Worm (Caenorhabditis elegans) whole organism, late embryonic: Measurements from ENCODE around the gene F59E12.15.

Experiments used
- F13H6.1 ChIP-seq: sonication (generic microtip); optimal IDR thresholded peaks from 2 replicates; lab custom pipeline; 2016; ENCODE audit warnings: missing genetic modification characterization, missing compliant biosample characterization
- K02D7.2 ChIP-seq: sonication (generic microtip); optimal IDR thresholded peaks from 2 replicates; lab custom pipeline; 2017; ENCODE audit warnings: mild to moderate bottlenecking, missing genetic modification characterization, missing compliant biosample characterization
- K09A11.1 ChIP-seq: sonication (generic microtip); optimal IDR thresholded peaks from 2 replicates; lab custom pipeline; 2017; ENCODE audit warnings: antibody characterized with exemption, mild to moderate bottlenecking, missing genetic modification characterization, missing compliant biosample characterization; ENCODE audit not compliant: insufficient read depth
- T23F11.4 ChIP-seq: fragments of 200-800 bp; sonication (Bioruptor generic); optimal IDR thresholded peaks from 2 replicates; lab custom pipeline; 2018; ENCODE audit warnings: mild to moderate bottlenecking, missing genetic modification characterization, missing compliant biosample characterization
- Y22D7AL.16 ChIP-seq: sonication (generic microtip); optimal IDR thresholded peaks from 2 replicates; lab custom pipeline; 2016; ENCODE audit warnings: missing genetic modification characterization, missing compliant biosample characterization
- ahr-1 ChIP-seq: sonication (generic microtip); optimal IDR thresholded peaks from 2 replicates; lab custom pipeline; 2016; ENCODE audit warnings: missing genetic modification characterization, missing compliant biosample characterization
- ama-1 ChIP-seq: fragments of 150-350 bp; optimal IDR thresholded peaks from 2 replicates; lab custom pipeline; 2014
- ceh-14 ChIP-seq: sonication (generic microtip); optimal IDR thresholded peaks from 2 replicates; lab custom pipeline; 2016; ENCODE audit warnings: missing genotype, missing genetic modification characterization, missing compliant biosample characterization
- ceh-18 ChIP-seq: sonication (generic microtip); optimal IDR thresholded peaks from 2 replicates; lab custom pipeline; 2016; ENCODE audit warnings: missing genetic modification characterization, missing compliant biosample characterization
- ceh-19 ChIP-seq: fragments of 200-800 bp; sonication (Bioruptor generic); optimal IDR thresholded peaks from 2 replicates; lab custom pipeline; 2018; ENCODE audit warnings: mild to moderate bottlenecking, missing genetic modification characterization, missing compliant biosample characterization
- ceh-22 ChIP-seq: sonication (generic microtip); optimal IDR thresholded peaks from 2 replicates; lab custom pipeline; 2017; ENCODE audit warnings: missing biosample characterization, missing genetic modification characterization
- ceh-30 ChIP-seq: fragments of 150-350 bp; optimal IDR thresholded peaks from 2 replicates; lab custom pipeline; 2014; ENCODE audit warnings: missing biosample characterization, missing genetic modification characterization
- ceh-31 ChIP-seq: sonication (generic microtip); optimal IDR thresholded peaks from 2 replicates; lab custom pipeline; 2016; ENCODE audit warnings: missing genetic modification characterization, missing compliant biosample characterization
- ceh-45 ChIP-seq: fragments of 200-800 bp; sonication (Bioruptor generic); IDR thresholded peaks from 2 replicates; pipeline ENCODE4 v1.3.6; 2022; ENCODE audit warnings: missing genetic modification reagents, missing genetic modification characterization, missing compliant biosample characterization
- ceh-48 ChIP-seq: sonication (generic microtip); optimal IDR thresholded peaks from 2 replicates; lab custom pipeline; 2016; ENCODE audit warnings: missing genetic modification characterization, inconsistent platforms, missing compliant biosample characterization
- ceh-6 ChIP-seq: fragments of 200-800 bp; sonication (Bioruptor generic); optimal IDR thresholded peaks from 2 replicates; lab custom pipeline; 2018; ENCODE audit warnings: mild to moderate bottlenecking, missing genetic modification characterization, missing compliant biosample characterization
- che-1 ChIP-seq: sonication (generic microtip); optimal IDR thresholded peaks from 2 replicates; lab custom pipeline; 2016; ENCODE audit warnings: mild to moderate bottlenecking, missing genetic modification characterization, missing compliant biosample characterization
- dmd-4 ChIP-seq: sonication (generic microtip); optimal IDR thresholded peaks from 2 replicates; lab custom pipeline; 2016; ENCODE audit warnings: borderline replicate concordance, missing genetic modification characterization, missing compliant biosample characterization
- elt-2 ChIP-seq: sonication (generic microtip); optimal IDR thresholded peaks from 2 replicates; lab custom pipeline; 2016; ENCODE audit warnings: missing genetic modification reagents, missing genetic modification characterization, missing compliant biosample characterization
- elt-4 ChIP-seq: sonication (generic microtip); optimal IDR thresholded peaks from 2 replicates; lab custom pipeline; 2016; ENCODE audit warnings: missing genetic modification characterization, missing compliant biosample characterization
- eyg-1 ChIP-seq: sonication (generic microtip); optimal IDR thresholded peaks from 2 replicates; lab custom pipeline; 2016; ENCODE audit warnings: missing genotype, missing genetic modification characterization, missing compliant biosample characterization
- fkh-10 ChIP-seq: fragments of 150-350 bp; optimal IDR thresholded peaks from 2 replicates; lab custom pipeline; 2014; ENCODE audit warnings: missing biosample characterization, missing genetic modification reagents, missing genetic modification characterization
- hlh-15 ChIP-seq: sonication (generic microtip); optimal IDR thresholded peaks from 2 replicates; lab custom pipeline; 2016; ENCODE audit warnings: missing genetic modification characterization, missing compliant biosample characterization
- hlh-30 ChIP-seq: sonication (generic microtip); optimal IDR thresholded peaks from 2 replicates; lab custom pipeline; 2017; ENCODE audit warnings: antibody characterized with exemption, missing genetic modification characterization, missing compliant biosample characterization; ENCODE audit not compliant: insufficient read depth
- hlh-6 ChIP-seq: sonication (generic microtip); optimal IDR thresholded peaks from 2 replicates; lab custom pipeline; 2016; ENCODE audit warnings: missing genotype, missing genetic modification characterization, missing compliant biosample characterization
- hlh-8 ChIP-seq: sonication (generic microtip); optimal IDR thresholded peaks from 2 replicates; lab custom pipeline; 2016; ENCODE audit warnings: missing genotype, missing genetic modification characterization, missing compliant biosample characterization
- lin-11 ChIP-seq: fragments of 200-800 bp; sonication (Bioruptor generic); optimal IDR thresholded peaks from 2 replicates; lab custom pipeline; 2018; ENCODE audit warnings: mild to moderate bottlenecking, missing genetic modification characterization, missing compliant biosample characterization
- madf-2 ChIP-seq: sonication (generic microtip); optimal IDR thresholded peaks from 2 replicates; lab custom pipeline; 2017; ENCODE audit warnings: missing genetic modification characterization, missing compliant biosample characterization
- nhr-232 ChIP-seq: sonication (generic microtip); optimal IDR thresholded peaks from 2 replicates; lab custom pipeline; 2016; ENCODE audit warnings: missing genetic modification characterization, missing compliant biosample characterization
- npax-4 ChIP-seq: sonication (generic microtip); optimal IDR thresholded peaks from 2 replicates; lab custom pipeline; 2016; ENCODE audit warnings: missing genetic modification characterization, missing compliant biosample characterization
- pag-3 ChIP-seq: sonication (generic microtip); optimal IDR thresholded peaks from 2 replicates; lab custom pipeline; 2016; ENCODE audit warnings: missing compliant biosample characterization, missing genetic modification characterization, borderline replicate concordance
- pax-1 ChIP-seq: fragments of 150-350 bp; optimal IDR thresholded peaks from 2 replicates; lab custom pipeline; 2014; ENCODE audit warnings: missing biosample characterization, missing genetic modification characterization
- pha-2 ChIP-seq: sonication (generic microtip); optimal IDR thresholded peaks from 2 replicates; lab custom pipeline; 2017; ENCODE audit warnings: mild to moderate bottlenecking, missing genetic modification characterization, missing compliant biosample characterization
- pha-4 ChIP-seq: fragments of 150-350 bp; optimal IDR thresholded peaks from 2 replicates; lab custom pipeline; 2018; ENCODE audit warnings: missing biosample characterization, missing genetic modification reagents, missing genetic modification characterization
- pqm-1 ChIP-seq: sonication (generic microtip); optimal IDR thresholded peaks from 2 replicates; lab custom pipeline; 2016; ENCODE audit warnings: missing genetic modification characterization, missing compliant biosample characterization
- pros-1 ChIP-seq: fragments of 150-350 bp; optimal IDR thresholded peaks from 2 replicates; lab custom pipeline; 2014; ENCODE audit warnings: missing biosample characterization, missing genetic modification reagents, missing genetic modification characterization
- rnt-1 ChIP-seq: sonication (generic microtip); optimal IDR thresholded peaks from 2 replicates; lab custom pipeline; 2016; ENCODE audit warnings: missing genetic modification characterization, missing compliant biosample characterization
- sdc-2 ChIP-seq: sonication (generic microtip); optimal IDR thresholded peaks from 2 replicates; lab custom pipeline; 2016; ENCODE audit warnings: missing genotype, missing genetic modification characterization, missing compliant biosample characterization
- sox-2 ChIP-seq: fragments of 200-800 bp; sonication (Bioruptor generic); IDR thresholded peaks from 2 replicates; pipeline ENCODE4 v1.3.6; 2022; ENCODE audit warnings: missing genetic modification reagents, missing genetic modification characterization, missing compliant biosample characterization
- sox-4 ChIP-seq: sonication (generic microtip); optimal IDR thresholded peaks from 2 replicates; lab custom pipeline; 2017; ENCODE audit warnings: mild to moderate bottlenecking, missing genetic modification characterization, inconsistent platforms, missing compliant biosample characterization
- syd-9 ChIP-seq: sonication (generic microtip); optimal IDR thresholded peaks from 2 replicates; lab custom pipeline; 2016; ENCODE audit warnings: mild to moderate bottlenecking, missing genetic modification characterization, moderate library complexity, missing compliant biosample characterization
- tbx-2 ChIP-seq: sonication (generic microtip); optimal IDR thresholded peaks from 2 replicates; lab custom pipeline; 2016; ENCODE audit warnings: missing genetic modification characterization, missing compliant biosample characterization
- tbx-7 ChIP-seq: sonication (generic microtip); optimal IDR thresholded peaks from 2 replicates; lab custom pipeline; 2016; ENCODE audit warnings: missing genotype, missing genetic modification characterization, missing compliant biosample characterization
- ttx-3 ChIP-seq: sonication (generic microtip); optimal IDR thresholded peaks from 2 replicates; lab custom pipeline; 2016; ENCODE audit warnings: missing genetic modification reagents, missing genetic modification characterization, missing compliant biosample characterization
- unc-42 ChIP-seq: sonication (generic microtip); optimal IDR thresholded peaks from 2 replicates; lab custom pipeline; 2016; ENCODE audit warnings: missing genotype, missing genetic modification characterization, missing compliant biosample characterization
- unc-55 ChIP-seq: sonication (generic microtip); optimal IDR thresholded peaks from 2 replicates; lab custom pipeline; 2017; ENCODE audit warnings: missing biosample characterization, missing genetic modification reagents, missing genetic modification characterization
- unc-86 ChIP-seq: sonication (generic microtip); optimal IDR thresholded peaks from 2 replicates; lab custom pipeline; 2016; ENCODE audit warnings: missing genetic modification characterization, missing compliant biosample characterization
- ztf-16 ChIP-seq: sonication (generic microtip); optimal IDR thresholded peaks from 2 replicates; lab custom pipeline; 2017; ENCODE audit warnings: missing genetic modification characterization, missing compliant biosample characterization

Gene F59E12.15

DNA sequence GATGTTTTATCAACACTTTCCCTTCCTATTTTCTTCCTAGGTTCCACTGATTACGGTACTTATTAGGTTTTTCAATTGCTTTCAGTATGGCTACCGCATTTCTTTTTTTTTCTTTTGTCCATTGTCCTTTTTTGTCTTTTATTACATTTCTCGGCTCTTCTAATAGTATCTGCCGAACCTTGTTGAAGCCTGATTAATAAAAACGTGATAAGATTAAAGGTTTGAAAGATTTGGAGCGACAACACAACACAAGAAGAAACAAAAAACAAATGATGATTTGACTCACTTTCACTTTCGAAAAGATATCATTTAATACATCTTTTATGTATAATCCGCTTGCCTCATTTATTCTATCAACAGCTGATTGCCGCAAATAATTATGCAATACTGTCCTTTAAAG lies 36.9 kb upstream of the F59E12.15 start, which contains the start of gene C25H3.15:
C25H3.15 (plus strand) TSS at position 301 of the 400 bp plus-strand sequence.
- TF ChIP-seq syd-9 (tag; lab: Kevin White, UChicago) (no peak), ceh-30 (tag; lab: Kevin White, UChicago) (no peak), ceh-6 (no peak), pax-1 (tag; lab: Kevin White, UChicago) (no peak), lin-11 (no peak), tbx-2 (no peak), nhr-232 (tag; lab: Kevin White, UChicago) (no peak), ceh-18 (no peak), hlh-15 (tag; lab: Kevin White, UChicago) (no peak), ceh-19 (GFP tag; lab: Kevin White, UChicago) (no peak), pqm-1 (no peak), pha-2 (no peak), ahr-1 (tag; lab: Kevin White, UChicago) (no peak), unc-86 (tag; lab: Kevin White, UChicago) (no peak), pros-1 (tag; lab: Kevin White, UChicago) (no peak), ceh-48 (tag; lab: Kevin White, UChicago) (no peak), ztf-16 (tag; lab: Kevin White, UChicago) (no peak), elt-4 (no peak), unc-55 (GFP tag; lab: Kevin White, UChicago) (no peak), T23F11.4 (GFP tag; lab: Kevin White, UChicago) (no peak)

- no peak for TF ChIP-seq K02D7.2
- TF ChIP-seq unc-42 (tag; lab: Kevin White, UChicago): peak; percentile 12
- peak; percentile 10 for TF ChIP-seq ceh-14 (tag; lab: Kevin White, UChicago)
Observed at ce11 chrII:5663180-5663791, 35.1 kb upstream of the F59E12.15 start.

DNA sequence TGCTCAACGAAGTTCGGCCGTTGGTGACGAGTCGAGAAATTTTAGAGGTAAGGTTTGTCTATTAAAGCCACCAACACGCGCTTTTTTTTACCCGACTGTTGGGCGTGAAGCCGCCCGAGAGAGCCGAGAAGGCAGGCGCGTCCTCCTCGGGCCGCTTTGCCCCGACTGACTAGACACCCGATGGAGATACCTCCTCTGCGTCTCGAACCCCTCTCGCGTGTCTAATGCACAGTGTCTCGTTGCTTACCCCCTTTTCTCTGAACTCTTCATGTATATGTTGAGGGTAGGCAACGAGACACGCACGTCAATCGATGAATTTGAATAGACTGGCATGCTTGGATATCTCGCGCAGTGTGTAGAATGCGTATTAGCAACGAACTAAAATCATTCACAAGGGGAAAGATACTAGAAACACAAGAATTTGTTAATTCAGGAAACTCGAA lies 33.6 kb upstream of the F59E12.15 start:
- TF ChIP-seq ztf-16 (tag; lab: Kevin White, UChicago): no peak
- TF ChIP-seq pag-3 (tag; lab: Kevin White, UChicago): no peak
- no peak for TF ChIP-seq ttx-3 (tag; lab: Kevin White, UChicago)
- no peak for TF ChIP-seq fkh-10 (GFP tag; lab: Kevin White, UChicago)
- no peak for TF ChIP-seq pha-2
- peak; percentile 87 for TF ChIP-seq ceh-45 (GFP tag; lab: Robert Waterston, UW)
- no peak for TF ChIP-seq pha-4 (tag; lab: Kevin White, UChicago)
- peak; percentile 64 for TF ChIP-seq hlh-8
- peak; percentile 83 for TF ChIP-seq sox-4 (tag; lab: Kevin White, UChicago)
- TF ChIP-seq ceh-18: peak; percentile 90
- peak; percentile 56 for TF ChIP-seq ceh-6
- peak; percentile 43 for TF ChIP-seq sdc-2 (tag; lab: Kevin White, UChicago)
- peak; percentile 98 for TF ChIP-seq ama-1 (lab: Kevin White, UChicago)
- TF ChIP-seq elt-2 (tag; lab: Kevin White, UChicago): peak; percentile 83
- peak; percentile 75 for TF ChIP-seq madf-2 (tag; lab: Kevin White, UChicago)
- peak; percentile 78 for TF ChIP-seq Y22D7AL.16
- peak; percentile 60 for TF ChIP-seq K09A11.1
- TF ChIP-seq ceh-19 (GFP tag; lab: Kevin White, UChicago): peak; percentile 91
- peak; percentile 92 for TF ChIP-seq pros-1 (tag; lab: Kevin White, UChicago)
- TF ChIP-seq pqm-1: no peak
- TF ChIP-seq K02D7.2: peak; percentile 75
- TF ChIP-seq hlh-6: peak; percentile 22
- peak; percentile 44 for TF ChIP-seq syd-9 (tag; lab: Kevin White, UChicago)
- no peak for TF ChIP-seq npax-4 (tag; lab: Kevin White, UChicago)
- peak; percentile 5 for TF ChIP-seq pax-1 (tag; lab: Kevin White, UChicago)
- TF ChIP-seq dmd-4: peak; percentile 61
- TF ChIP-seq eyg-1 (tag; lab: Kevin White, UChicago): no peak
- TF ChIP-seq che-1 (tag; lab: Kevin White, UChicago): peak; percentile 63
- peak; percentile 52; the same call in 1 of the 2 replicates for TF ChIP-seq sox-2 (GFP tag; lab: Robert Waterston, UW)
- peak; percentile 23 for TF ChIP-seq tbx-7 (tag; lab: Kevin White, UChicago)
- TF ChIP-seq rnt-1 (tag; lab: Kevin White, UChicago): peak; percentile 78
- peak; percentile 68 for TF ChIP-seq ceh-22 (tag; lab: Kevin White, UChicago)
- TF ChIP-seq hlh-15 (tag; lab: Kevin White, UChicago): no peak
- TF ChIP-seq hlh-30 (tag; lab: Kevin White, UChicago): peak; percentile 55
- peak; percentile 81 for TF ChIP-seq F13H6.1 (tag; lab: Kevin White, UChicago)
- TF ChIP-seq ceh-31: peak; percentile 89
